Fruit fly (Drosophila melanogaster) whole organism, prepupa: ENCODE data around the gene CG8292.
A peak's percentile ranks its signal among the peaks of the same experiment; 100 is the strongest.

Source experiments
- CG10631 ChIP-seq: fragments of 200-800 bp; sonication (Bioruptor generic); optimal IDR thresholded peaks from 2 replicates; lab custom pipeline; 2016; ENCODE audit warnings: missing biosample characterization, missing genetic modification characterization
- CG10669 ChIP-seq: fragments of 200-800 bp; sonication (Bioruptor generic); optimal IDR thresholded peaks from 3 replicates; lab custom pipeline; 2018; ENCODE audit warnings: missing biosample characterization, mild to moderate bottlenecking, missing genetic modification characterization, moderate library complexity
- CG11294 ChIP-seq: fragments of 200-800 bp; sonication (Bioruptor generic); IDR thresholded peaks from 2 replicates; pipeline ENCODE4 v1.3.6; 2022; ENCODE audit warnings: missing biosample characterization, missing genetic modification characterization
- CG11762 ChIP-seq: fragments of 200-800 bp; sonication (Bioruptor generic); optimal IDR thresholded peaks from 3 replicates; lab custom pipeline; 2016; ENCODE audit warnings: missing biosample characterization, missing genetic modification characterization; ENCODE audit not compliant: insufficient read depth
- CG11902 ChIP-seq: fragments of 200-800 bp; sonication (Bioruptor generic); optimal IDR thresholded peaks from 3 replicates; lab custom pipeline; 2016; ENCODE audit warnings: missing biosample characterization, missing genetic modification characterization
- CG15336 ChIP-seq: fragments of 200-800 bp; sonication (Bioruptor generic); IDR thresholded peaks from 2 replicates; pipeline ENCODE4 v1.3.6; 2022; ENCODE audit warnings: missing biosample characterization, missing genetic modification characterization
- CG1621 ChIP-seq: fragments of 200-800 bp; sonication (Bioruptor generic); optimal IDR thresholded peaks from 3 replicates; lab custom pipeline; 2018; ENCODE audit warnings: missing biosample characterization, mild to moderate bottlenecking, missing genetic modification characterization
- CG31627 ChIP-seq: fragments of 200-800 bp; sonication (Bioruptor generic); optimal IDR thresholded peaks from 3 replicates; lab custom pipeline; 2016; ENCODE audit warnings: missing biosample characterization, missing genetic modification characterization
- CG32006 ChIP-seq: fragments of 200-800 bp; sonication (Bioruptor generic); optimal IDR thresholded peaks from 3 replicates; lab custom pipeline; 2017; ENCODE audit warnings: missing biosample characterization, mild to moderate bottlenecking, missing genetic modification characterization
- CG34406 ChIP-seq: fragments of 200-800 bp; sonication (Bioruptor generic); optimal IDR thresholded peaks from 3 replicates; lab custom pipeline; 2016; ENCODE audit warnings: missing biosample characterization, missing genetic modification characterization
- CG3919 ChIP-seq: fragments of 200-800 bp; sonication (Bioruptor generic); optimal IDR thresholded peaks from 3 replicates; lab custom pipeline; 2016; ENCODE audit warnings: missing biosample characterization, missing genetic modification characterization
- CG4318 ChIP-seq: fragments of 200-800 bp; sonication (Bioruptor generic); optimal IDR thresholded peaks from 3 replicates; lab custom pipeline; 2017; ENCODE audit warnings: missing biosample characterization, mild to moderate bottlenecking, missing genetic modification characterization
- CG6163 ChIP-seq: fragments of 200-800 bp; sonication (Bioruptor generic); IDR thresholded peaks from 3 replicates; pipeline ENCODE4 v1.3.6; 2022; ENCODE audit warnings: missing biosample characterization, missing genetic modification characterization
- CG6808 ChIP-seq: fragments of 200-800 bp; sonication (Bioruptor generic); optimal IDR thresholded peaks from 3 replicates; lab custom pipeline; 2017; ENCODE audit warnings: missing biosample characterization, missing genetic modification characterization, mild to moderate bottlenecking, moderate library complexity, missing genetic modification reagents
- CG7368 ChIP-seq: fragments of 200-800 bp; sonication (Bioruptor generic); optimal IDR thresholded peaks from 3 replicates; lab custom pipeline; 2016; ENCODE audit warnings: missing biosample characterization, missing genetic modification characterization
- CG8119 ChIP-seq: fragments of 200-800 bp; sonication (Bioruptor generic); IDR thresholded peaks from 3 replicates; pipeline ENCODE4 v1.3.6; 2022; ENCODE audit warnings: missing biosample characterization, missing genetic modification characterization
- CG8319 ChIP-seq: fragments of 200-800 bp; sonication (Bioruptor generic); optimal IDR thresholded peaks from 3 replicates; lab custom pipeline; 2016; ENCODE audit warnings: missing biosample characterization, missing genetic modification characterization
- CG8632 ChIP-seq: fragments of 200-800 bp; sonication (Bioruptor generic); optimal IDR thresholded peaks from 3 replicates; lab custom pipeline; 2016; ENCODE audit warnings: missing biosample characterization, missing genetic modification characterization
- CG9139 ChIP-seq: fragments of 200-800 bp; sonication (Bioruptor generic); optimal IDR thresholded peaks from 3 replicates; lab custom pipeline; 2017; ENCODE audit warnings: missing biosample characterization, mild to moderate bottlenecking, missing genetic modification characterization
- Eip75B ChIP-seq: fragments of 200-800 bp; sonication (Bioruptor generic); optimal IDR thresholded peaks from 3 replicates; lab custom pipeline; 2016; ENCODE audit warnings: missing biosample characterization, missing genetic modification characterization
- Eip78C ChIP-seq: fragments of 200-800 bp; sonication (Bioruptor generic); peaks from one replicate; lab custom pipeline; 2016; ENCODE audit warnings: missing biosample characterization, missing genetic modification characterization
- Gug ChIP-seq: fragments of 200-800 bp; sonication (Bioruptor generic); IDR thresholded peaks from 2 replicates; pipeline ENCODE4 v1.3.6; 2022; ENCODE audit warnings: missing biosample characterization, missing genetic modification characterization
- Hr38 ChIP-seq: sonication (Bioruptor generic); optimal IDR thresholded peaks from 2 replicates; lab custom pipeline; 2016; ENCODE audit warnings: missing biosample characterization, missing genetic modification characterization
- Hr39 ChIP-seq: fragments of 200-800 bp; sonication (Bioruptor generic); optimal IDR thresholded peaks from 2 replicates; lab custom pipeline; 2016; ENCODE audit warnings: missing biosample characterization, missing genetic modification characterization
- Hr4 ChIP-seq: fragments of 200-800 bp; sonication (Bioruptor generic); optimal IDR thresholded peaks from 3 replicates; lab custom pipeline; 2016; ENCODE audit warnings: missing biosample characterization, missing genetic modification characterization
- Lpt ChIP-seq: fragments of 200-800 bp; sonication (Bioruptor generic); optimal IDR thresholded peaks from 3 replicates; lab custom pipeline; 2016; ENCODE audit warnings: missing biosample characterization, missing genetic modification characterization
- Met ChIP-seq: fragments of 200-800 bp; sonication (Bioruptor generic); optimal IDR thresholded peaks from 3 replicates; lab custom pipeline; 2016; ENCODE audit warnings: missing biosample characterization, missing genetic modification characterization
- OdsH ChIP-seq: fragments of 200-800 bp; sonication (Bioruptor generic); optimal IDR thresholded peaks from 3 replicates; lab custom pipeline; 2016; ENCODE audit warnings: missing biosample characterization, missing genetic modification characterization
- Sox102F ChIP-seq: fragments of 200-800 bp; sonication (Bioruptor generic); optimal IDR thresholded peaks from 2 replicates; lab custom pipeline; 2016; ENCODE audit warnings: missing biosample characterization, mild to moderate bottlenecking, missing genetic modification characterization
- Sox14 ChIP-seq: fragments of 200-800 bp; sonication (Bioruptor generic); optimal IDR thresholded peaks from 3 replicates; lab custom pipeline; 2016; ENCODE audit warnings: missing biosample characterization, missing genetic modification characterization
- Sox15 ChIP-seq: fragments of 200-800 bp; sonication (Bioruptor generic); optimal IDR thresholded peaks from 3 replicates; lab custom pipeline; 2016; ENCODE audit warnings: missing biosample characterization, missing genetic modification characterization
- cyc ChIP-seq: fragments of 200-800 bp; sonication (Bioruptor generic); optimal IDR thresholded peaks from 3 replicates; lab custom pipeline; 2016; ENCODE audit warnings: missing biosample characterization, missing genetic modification characterization
- dac ChIP-seq: fragments of 200-800 bp; sonication (Bioruptor generic); optimal IDR thresholded peaks from 2 replicates; lab custom pipeline; 2017; ENCODE audit warnings: missing biosample characterization, mild to moderate bottlenecking, missing genetic modification characterization
- dsx ChIP-seq: fragments of 200-800 bp; optimal IDR thresholded peaks from 3 replicates; lab custom pipeline; 2019; ENCODE audit warnings: missing biosample characterization, mild to moderate bottlenecking, missing genetic modification characterization, moderate library complexity; ENCODE audit not compliant: poor library complexity, severe bottlenecking
- eg ChIP-seq: fragments of 200-800 bp; sonication (Bioruptor generic); IDR thresholded peaks from 3 replicates; pipeline ENCODE4 v1.3.6; 2022; ENCODE audit warnings: missing biosample characterization, missing genetic modification characterization
- esn ChIP-seq: fragments of 200-800 bp; sonication (Bioruptor generic); optimal IDR thresholded peaks from 2 replicates; lab custom pipeline; 2016; ENCODE audit warnings: missing biosample characterization, mild to moderate bottlenecking, missing genetic modification characterization, moderate library complexity
- fd85E ChIP-seq: fragments of 200-800 bp; sonication (Bioruptor generic); optimal IDR thresholded peaks from 3 replicates; lab custom pipeline; 2016; ENCODE audit warnings: missing biosample characterization, missing genetic modification characterization
- fkh ChIP-seq: fragments of 200-800 bp; sonication (Bioruptor generic); optimal IDR thresholded peaks from 3 replicates; lab custom pipeline; 2017; ENCODE audit warnings: missing biosample characterization, mild to moderate bottlenecking, missing genetic modification characterization, moderate library complexity
- lz ChIP-seq: fragments of 200-800 bp; sonication (Bioruptor generic); optimal IDR thresholded peaks from 3 replicates; lab custom pipeline; 2016; ENCODE audit warnings: missing biosample characterization, missing genetic modification characterization
- net ChIP-seq: fragments of 200-800 bp; sonication (Bioruptor generic); optimal IDR thresholded peaks from 3 replicates; lab custom pipeline; 2016; ENCODE audit warnings: missing biosample characterization, missing genetic modification characterization
- pdm3 ChIP-seq: fragments of 200-800 bp; sonication (Bioruptor generic); optimal IDR thresholded peaks from 3 replicates; lab custom pipeline; 2016; ENCODE audit warnings: missing biosample characterization, missing genetic modification characterization
- salr ChIP-seq, 2 experiments: fragments of 200-800 bp; sonication (Bioruptor generic); optimal IDR thresholded peaks; 3 replicates each; lab custom pipeline; 2016 to 2018; ENCODE audit warnings: missing biosample characterization in 2 of 2, missing genetic modification characterization in 2 of 2, mild to moderate bottlenecking in 1 of 2
- spab ChIP-seq: fragments of 200-800 bp; sonication (Bioruptor generic); optimal IDR thresholded peaks from 2 replicates; lab custom pipeline; 2017; ENCODE audit warnings: missing biosample characterization, mild to moderate bottlenecking, missing genetic modification characterization, missing genetic modification reagents
- ss ChIP-seq, 2 experiments: fragments of 200-800 bp; sonication (Bioruptor generic); optimal IDR thresholded peaks; 2 replicates in 1 of 2; 3 replicates in 1 of 2; lab custom pipeline; 2017 to 2018; ENCODE audit warnings: mild to moderate bottlenecking in 2 of 2, missing biosample characterization in 2 of 2, missing genetic modification characterization in 2 of 2, moderate library complexity in 1 of 2
- svp ChIP-seq: fragments of 200-800 bp; sonication (Bioruptor generic); peaks from one replicate; lab custom pipeline; 2016; ENCODE audit warnings: missing biosample characterization, missing genetic modification characterization
- topi ChIP-seq: fragments of 200-800 bp; sonication (Bioruptor generic); optimal IDR thresholded peaks from 3 replicates; lab custom pipeline; 2016; ENCODE audit warnings: missing biosample characterization, missing genetic modification characterization
- vri ChIP-seq: fragments of 200-800 bp; sonication (Bioruptor generic); optimal IDR thresholded peaks from 3 replicates; lab custom pipeline; 2016; ENCODE audit warnings: missing biosample characterization, mild to moderate bottlenecking, missing genetic modification characterization

Gene CG8292

dm6 chr2L:8232389-8232788, 14.6 kb upstream of the CG8292 start (continued):
- peak; percentile 57 for TF ChIP-seq CG31627 (GFP tag; lab: Kevin White, UChicago)
- peak; percentile 82 for TF ChIP-seq Sox14
- TF ChIP-seq svp: peak; percentile 67
- TF ChIP-seq CG8632 (GFP tag; lab: Kevin White, UChicago): peak; percentile 68
- peak; percentile 77 for TF ChIP-seq net (GFP tag; lab: Kevin White, UChicago)
- peak; percentile 49 for TF ChIP-seq cyc (GFP tag; lab: Kevin White, UChicago)
- peak; percentile 15 for TF ChIP-seq dac
- TF ChIP-seq CG3919: peak; percentile 86
- TF ChIP-seq Met: peak; percentile 72
- peak; percentile 69; the same call in 1 of the 2 replicates for TF ChIP-seq CG11294 (GFP tag; lab: Robert Waterston, UW)
- TF ChIP-seq CG1621 (tag; lab: Kevin White, UChicago): peak; percentile 89
- peak; percentile 70 for TF ChIP-seq Lpt (GFP tag; lab: Kevin White, UChicago)

- no peak for TF ChIP-seq CG4318 (GFP tag; lab: Kevin White, UChicago)
- TF ChIP-seq Eip78C (GFP tag; lab: Kevin White, UChicago): peak; percentile 22
- no peak for TF ChIP-seq CG34406
- TF ChIP-seq CG10631 (GFP tag; lab: Kevin White, UChicago): no peak
- TF ChIP-seq svp: peak; percentile 70
- TF ChIP-seq OdsH (GFP tag; lab: Kevin White, UChicago): peak; percentile 46
- TF ChIP-seq CG31627 (GFP tag; lab: Kevin White, UChicago): no peak
- no peak for TF ChIP-seq Hr38 (GFP tag; lab: Kevin White, UChicago)
- peak; percentile 36; the same call in 1 of the 3 replicates for TF ChIP-seq eg (GFP tag; lab: Robert Waterston, UW)
- peak; percentile 3 for TF ChIP-seq CG10669
- no peak for TF ChIP-seq CG11902 (GFP tag; lab: Kevin White, UChicago)
- TF ChIP-seq Hr39 (GFP tag; lab: Kevin White, UChicago): no peak
- TF ChIP-seq Gug (GFP tag; lab: Robert Waterston, UW): no peak
- TF ChIP-seq fkh: no peak
- peak; percentile 26; the same call in 1 of the 3 replicates for TF ChIP-seq CG8119 (GFP tag; lab: Robert Waterston, UW)
- TF ChIP-seq spab (GFP tag; lab: Kevin White, UChicago): peak; percentile 15
- TF ChIP-seq salr (GFP tag; optimal IDR thresholded peaks at IDR 0.05; lab: Kevin White, UChicago): no peak
- TF ChIP-seq ss (GFP tag; optimal IDR thresholded peaks at IDR 0.05; lab: Kevin White, UChicago): no peak
- no peak for TF ChIP-seq Sox14
- peak; percentile 3 for TF ChIP-seq Sox15 (GFP tag; lab: Kevin White, UChicago)
- TF ChIP-seq Eip75B (GFP tag; lab: Kevin White, UChicago): no peak
- peak; percentile 5 for TF ChIP-seq esn
- TF ChIP-seq fd85E (GFP tag; lab: Kevin White, UChicago): no peak
- TF ChIP-seq pdm3 (GFP tag; lab: Kevin White, UChicago): peak; percentile 7
- TF ChIP-seq CG6163 (GFP tag; lab: Robert Waterston, UW): peak; percentile 55; the same call in 2 of the 3 replicates
- TF ChIP-seq CG32006 (GFP tag; lab: Kevin White, UChicago): no peak
- no peak for TF ChIP-seq Hr4 (GFP tag; lab: Kevin White, UChicago)
- no peak for TF ChIP-seq CG8632 (GFP tag; lab: Kevin White, UChicago)
- no peak for TF ChIP-seq cyc (GFP tag; lab: Kevin White, UChicago)
- TF ChIP-seq CG1621 (tag; lab: Kevin White, UChicago): no peak
- peak; percentile 24; the same call in 1 of the 2 replicates for TF ChIP-seq CG15336
- no peak for TF ChIP-seq dsx (GFP tag; lab: Kevin White, UChicago)
- no peak for TF ChIP-seq CG8319
- TF ChIP-seq, all 60 proteins: peak for 12
These were observed 12.4 kb upstream of the CG8292 start for dm6 chr2L:8230255-8230654.

dm6 chr2L:8229628-8230027, 11.8 kb upstream of the CG8292 start:
- peak; percentile 98 for TF ChIP-seq svp
- TF ChIP-seq CG32006 (GFP tag; lab: Kevin White, UChicago): peak; percentile 32
- peak; percentile 67 for TF ChIP-seq vri
- TF ChIP-seq CG6163 (GFP tag; lab: Robert Waterston, UW): peak; percentile 87
- TF ChIP-seq net (GFP tag; lab: Kevin White, UChicago): peak; percentile 56
- TF ChIP-seq CG8319: peak; percentile 11
- TF ChIP-seq CG9139 (GFP tag; lab: Kevin White, UChicago): no peak
- TF ChIP-seq CG6808 (GFP tag; lab: Kevin White, UChicago): peak; percentile 34
- TF ChIP-seq topi (GFP tag; lab: Kevin White, UChicago): peak; percentile 83
- peak; percentile 61 for TF ChIP-seq OdsH (GFP tag; lab: Kevin White, UChicago)
- TF ChIP-seq Eip75B (GFP tag; lab: Kevin White, UChicago): peak; percentile 51
- TF ChIP-seq CG11762 (GFP tag; lab: Kevin White, UChicago): peak; percentile 42
- peak; percentile 78 for TF ChIP-seq Sox102F (GFP tag; lab: Kevin White, UChicago)
- no peak for TF ChIP-seq CG7368 (GFP tag; lab: Kevin White, UChicago)
- TF ChIP-seq Eip78C (GFP tag; lab: Kevin White, UChicago): peak; percentile 92
- no peak for TF ChIP-seq fd85E (GFP tag; lab: Kevin White, UChicago)
- peak; percentile 49 for TF ChIP-seq Hr4 (GFP tag; lab: Kevin White, UChicago)
- TF ChIP-seq lz: peak; percentile 61
- TF ChIP-seq CG10631 (GFP tag; lab: Kevin White, UChicago): peak; percentile 32
- TF ChIP-seq ss (GFP tag; optimal IDR thresholded peaks at IDR 0.05; lab: Kevin White, UChicago): peak; percentile 51 to 79
- TF ChIP-seq dac: no peak
